Fruit fly (Drosophila melanogaster) whole organism, embryonic: ENCODE measurements around the gene Chchd2.
A peak's percentile ranks its signal among the peaks of the same experiment; 100 is the strongest.

ENCODE experiments used
- Ada2b ChIP-seq: fragments of 200-800 bp; sonication (Bioruptor generic); IDR thresholded peaks from 2 replicates; pipeline ENCODE4 v1.3.6; 2022; ENCODE audit warnings: missing biosample characterization, missing genetic modification characterization
- Atf6 ChIP-seq: fragments of 200-800 bp; sonication (Bioruptor generic); IDR thresholded peaks from 2 replicates; pipeline ENCODE4 v1.3.6; 2022; ENCODE audit warnings: missing biosample characterization, missing genetic modification characterization
- CG11085 ChIP-seq: fragments of 200-800 bp; sonication (Bioruptor generic); IDR thresholded peaks from 2 replicates; pipeline ENCODE4 v1.3.6; 2022; ENCODE audit warnings: missing biosample characterization, missing genetic modification characterization
- CG12155 ChIP-seq: fragments of 200-800 bp; sonication (Bioruptor generic); optimal IDR thresholded peaks from 3 replicates; lab custom pipeline; 2016; ENCODE audit warnings: missing biosample characterization, missing genetic modification characterization
- CG1233 ChIP-seq: fragments of 200-800 bp; sonication (Bioruptor generic); optimal IDR thresholded peaks from 4 replicates; lab custom pipeline; 2018; ENCODE audit warnings: missing biosample characterization, mild to moderate bottlenecking, missing genetic modification characterization
- CG13894 ChIP-seq: fragments of 200-800 bp; sonication (Bioruptor generic); optimal IDR thresholded peaks from 3 replicates; lab custom pipeline; 2018; ENCODE audit warnings: missing biosample characterization, mild to moderate bottlenecking, missing genetic modification characterization, moderate library complexity
- CG2199 ChIP-seq: fragments of 200-800 bp; sonication (Bioruptor generic); IDR thresholded peaks from 3 replicates; pipeline ENCODE4 v1.3.6; 2022; ENCODE audit warnings: missing biosample characterization, missing genetic modification characterization
- CG30431 ChIP-seq: fragments of 200-800 bp; sonication (Bioruptor generic); optimal IDR thresholded peaks from 2 replicates; lab custom pipeline; 2017; ENCODE audit warnings: missing biosample characterization, missing genetic modification characterization
- CG32767 ChIP-seq: fragments of 200-800 bp; sonication (Bioruptor generic); IDR thresholded peaks from 2 replicates; pipeline ENCODE4 v1.3.6; 2022; ENCODE audit warnings: missing biosample characterization, missing genetic modification characterization
- CG34376 ChIP-seq: fragments of 200-800 bp; sonication (Bioruptor generic); optimal IDR thresholded peaks from 2 replicates; lab custom pipeline; 2018; ENCODE audit warnings: missing biosample characterization, mild to moderate bottlenecking, missing genetic modification characterization
- CG3838 ChIP-seq: fragments of 200-800 bp; sonication (Bioruptor generic); optimal IDR thresholded peaks from 3 replicates; lab custom pipeline; 2016; ENCODE audit warnings: missing biosample characterization, missing genetic modification characterization
- CG4328 ChIP-seq: fragments of 200-800 bp; sonication (Bioruptor generic); optimal IDR thresholded peaks from 3 replicates; lab custom pipeline; 2017; ENCODE audit warnings: missing biosample characterization, missing genetic modification reagents, missing genetic modification characterization
- CG6272 ChIP-seq: fragments of 200-800 bp; sonication (Bioruptor generic); IDR thresholded peaks from 2 replicates; pipeline ENCODE4 v1.3.6; 2022; ENCODE audit warnings: missing biosample characterization, missing genetic modification characterization
- CG6683 ChIP-seq: fragments of 200-800 bp; sonication (Bioruptor generic); optimal IDR thresholded peaks from 2 replicates; lab custom pipeline; 2017; ENCODE audit warnings: missing biosample characterization, mild to moderate bottlenecking, missing genetic modification characterization, missing genetic modification reagents
- CG8765 ChIP-seq: fragments of 200-800 bp; sonication (Bioruptor generic); IDR thresholded peaks from 2 replicates; pipeline ENCODE4 v1.3.6; 2022; ENCODE audit warnings: missing biosample characterization, missing genetic modification characterization
- CG9215 ChIP-seq: fragments of 200-800 bp; sonication (Bioruptor generic); IDR thresholded peaks from 2 replicates; pipeline ENCODE4 v1.3.6; 2022; ENCODE audit warnings: missing biosample characterization, missing genetic modification characterization
- CG9817 ChIP-seq: fragments of 200-800 bp; sonication (Bioruptor generic); optimal IDR thresholded peaks from 2 replicates; lab custom pipeline; 2018; ENCODE audit warnings: missing biosample characterization, mild to moderate bottlenecking, missing genetic modification characterization, moderate library complexity
- Eip74EF ChIP-seq, 2 experiments: fragments of 200-800 bp in 1 of 2; fragments of >200 bp in 1 of 2; sonication (Bioruptor generic) in 1 of 2; optimal IDR thresholded peaks; 2 replicates each; lab custom pipeline; 2017 to 2019; ENCODE audit warnings: missing biosample characterization in 2 of 2, missing genetic modification characterization in 2 of 2, mild to moderate bottlenecking in 1 of 2, moderate library complexity in 1 of 2
- HLH54F ChIP-seq: fragments of 200-800 bp; sonication (Bioruptor generic); optimal IDR thresholded peaks from 3 replicates; lab custom pipeline; 2016; ENCODE audit warnings: missing biosample characterization, missing genetic modification characterization
- HmgZ ChIP-seq: fragments of 200-800 bp; sonication (Bioruptor generic); optimal IDR thresholded peaks from 2 replicates; lab custom pipeline; 2018; ENCODE audit warnings: missing biosample characterization, mild to moderate bottlenecking, missing genetic modification characterization
- Hmr ChIP-seq: fragments of 200-800 bp; sonication (Bioruptor generic); optimal IDR thresholded peaks from 3 replicates; lab custom pipeline; 2017; ENCODE audit warnings: mild to moderate bottlenecking, missing biosample characterization, missing genetic modification reagents, missing genetic modification characterization
- Hr3 ChIP-seq: fragments of 200-800 bp; sonication (Bioruptor generic); optimal IDR thresholded peaks from 3 replicates; lab custom pipeline; 2016; ENCODE audit warnings: missing biosample characterization, missing genetic modification characterization
- Hr51 ChIP-seq, 2 experiments: fragments of 200-800 bp; sonication (Bioruptor generic); optimal IDR thresholded peaks; 2 replicates in 1 of 2; 3 replicates in 1 of 2; lab custom pipeline; 2016 to 2018; ENCODE audit warnings: missing biosample characterization in 2 of 2, missing genetic modification characterization in 2 of 2, mild to moderate bottlenecking in 1 of 2, moderate library complexity in 1 of 2
- Jarid2 ChIP-seq: fragments of 200-800 bp; sonication (Bioruptor generic); optimal IDR thresholded peaks from 3 replicates; lab custom pipeline; 2017; ENCODE audit warnings: mild to moderate bottlenecking, missing biosample characterization, missing genetic modification reagents, missing genetic modification characterization
- Oli ChIP-seq: fragments of 200-800 bp; sonication (Bioruptor generic); optimal IDR thresholded peaks from 2 replicates; lab custom pipeline; 2018; ENCODE audit warnings: missing biosample characterization, mild to moderate bottlenecking, missing genetic modification characterization, moderate library complexity
- Optix ChIP-seq: fragments of 200-800 bp; sonication (Bioruptor generic); IDR thresholded peaks from 3 replicates; pipeline ENCODE4 v1.3.6; 2022; ENCODE audit warnings: missing biosample characterization, missing genetic modification characterization
- TFAM ChIP-seq: fragments of 200-800 bp; sonication (Bioruptor generic); optimal IDR thresholded peaks from 2 replicates; lab custom pipeline; 2017; ENCODE audit warnings: missing biosample characterization, missing genetic modification characterization, inconsistent platforms
- bab2 ChIP-seq: fragments of 200-800 bp; sonication (Bioruptor generic); optimal IDR thresholded peaks from 2 replicates; lab custom pipeline; 2016; ENCODE audit warnings: missing biosample characterization, missing genetic modification characterization
- bcd ChIP-seq: fragments of 200-800 bp; sonication (Bioruptor generic); optimal IDR thresholded peaks from 2 replicates; lab custom pipeline; 2017; ENCODE audit warnings: missing biosample characterization, mild to moderate bottlenecking, missing genetic modification characterization
- bowl ChIP-seq: fragments of 200-800 bp; sonication (Bioruptor generic); IDR thresholded peaks from 2 replicates; pipeline ENCODE4 v1.3.6; 2022; ENCODE audit warnings: missing biosample characterization, missing genetic modification characterization
- br ChIP-seq: fragments of >200 bp; optimal IDR thresholded peaks from 2 replicates; lab custom pipeline; 2017
- caup ChIP-seq: fragments of 200-800 bp; sonication (Bioruptor generic); optimal IDR thresholded peaks from 3 replicates; lab custom pipeline; 2017; ENCODE audit warnings: missing biosample characterization, mild to moderate bottlenecking, missing genetic modification characterization, moderate library complexity; ENCODE audit not compliant: severe bottlenecking
- cg ChIP-seq: fragments of 200-800 bp; sonication (Bioruptor generic); optimal IDR thresholded peaks from 3 replicates; lab custom pipeline; 2019; ENCODE audit warnings: missing biosample characterization, mild to moderate bottlenecking, missing genetic modification characterization, moderate library complexity
- croc ChIP-seq: fragments of 200-800 bp; sonication (Bioruptor generic); conservative IDR thresholded peaks from 3 replicates; pipeline ENCODE4 v1.3.6; 2022; ENCODE audit warnings: missing biosample characterization, missing genetic modification characterization
- cwo ChIP-seq: fragments of 200-800 bp; sonication (Bioruptor generic); optimal IDR thresholded peaks from 3 replicates; lab custom pipeline; 2017; ENCODE audit warnings: missing biosample characterization, missing genetic modification characterization, mild to moderate bottlenecking, moderate library complexity, missing genetic modification reagents
- gem ChIP-seq: fragments of 200-800 bp; sonication (Bioruptor generic); optimal IDR thresholded peaks from 2 replicates; lab custom pipeline; 2019; ENCODE audit warnings: missing biosample characterization, mild to moderate bottlenecking, missing genetic modification characterization, moderate library complexity
- gsb ChIP-seq: fragments of 200-800 bp; sonication (Bioruptor generic); IDR thresholded peaks from 2 replicates; pipeline ENCODE4 v1.3.6; 2022; ENCODE audit warnings: missing biosample characterization, missing genetic modification characterization
- her ChIP-seq: fragments of 200-800 bp; sonication (Bioruptor generic); optimal IDR thresholded peaks from 2 replicates; lab custom pipeline; 2016; ENCODE audit warnings: missing biosample characterization, missing genetic modification characterization
- inv ChIP-seq: fragments of 200-800 bp; sonication (Bioruptor generic); IDR thresholded peaks from 2 replicates; pipeline ENCODE4 v1.3.6; 2022; ENCODE audit warnings: missing biosample characterization, missing genetic modification characterization; ENCODE audit not compliant: partially characterized antibody
- kni ChIP-seq: fragments of 200-800 bp; sonication (Bioruptor generic); optimal IDR thresholded peaks from 3 replicates; lab custom pipeline; 2017; ENCODE audit warnings: mild to moderate bottlenecking, missing biosample characterization, missing genetic modification reagents, missing genetic modification characterization
- luna ChIP-seq: fragments of 200-800 bp; sonication (Bioruptor generic); optimal IDR thresholded peaks from 2 replicates; lab custom pipeline; 2016; ENCODE audit warnings: missing biosample characterization, missing genetic modification characterization
- onecut ChIP-seq: fragments of 200-800 bp; sonication (Bioruptor generic); IDR thresholded peaks from 2 replicates; pipeline ENCODE4 v1.3.6; 2022; ENCODE audit warnings: missing biosample characterization, missing genetic modification characterization
- org-1 ChIP-seq: fragments of 200-800 bp; sonication (Bioruptor generic); optimal IDR thresholded peaks from 2 replicates; lab custom pipeline; 2017; ENCODE audit warnings: missing biosample characterization, missing genetic modification characterization
- otp ChIP-seq: fragments of 200-800 bp; sonication (Bioruptor generic); IDR thresholded peaks from 3 replicates; pipeline ENCODE4, ENCODE4 v1.3.6; 2022; ENCODE audit warnings: missing biosample characterization, missing genetic modification characterization
- p53 ChIP-seq: fragments of 200-800 bp; sonication (Bioruptor generic); optimal IDR thresholded peaks from 2 replicates; lab custom pipeline; 2016; ENCODE audit warnings: missing biosample characterization, missing genetic modification characterization
- pros ChIP-seq: fragments of 200-800 bp; sonication (Bioruptor generic); optimal IDR thresholded peaks from 3 replicates; lab custom pipeline; 2019; ENCODE audit warnings: missing biosample characterization, mild to moderate bottlenecking, missing genetic modification characterization, moderate library complexity
- sens ChIP-seq: fragments of 200-800 bp; sonication (Bioruptor generic); peaks from one replicate; lab custom pipeline; 2016; ENCODE audit warnings: missing biosample characterization, missing genetic modification characterization
- wdn ChIP-seq: fragments of 200-800 bp; sonication (Bioruptor generic); IDR thresholded peaks from 2 replicates; pipeline ENCODE4 v1.3.6; 2022; ENCODE audit warnings: missing biosample characterization, missing genetic modification characterization
- yki ChIP-seq: fragments of >200 bp; optimal IDR thresholded peaks from 3 replicates; lab custom pipeline; 2018
- zen ChIP-seq: fragments of 200-800 bp; sonication (Bioruptor generic); optimal IDR thresholded peaks from 3 replicates; lab custom pipeline; 2018; ENCODE audit warnings: missing biosample characterization, mild to moderate bottlenecking, missing genetic modification characterization, moderate library complexity

Chchd2 gene

dm6 chrX:17147983-17148637, 691 bp upstream of the Chchd2 start, which contains the start of gene RpS5a (continued):
- TF ChIP-seq CG1233 (GFP tag; lab: Kevin White, UChicago) (peak; percentile 90), HmgZ (tag; lab: Kevin White, UChicago) (peak; percentile 78), inv (GFP tag; lab: Robert Waterston, UW) (peak; percentile 87), her (peak; percentile 87), CG8765 (GFP tag; lab: Robert Waterston, UW) (peak; percentile 70), sens (GFP tag; lab: Kevin White, UChicago) (peak; percentile 95), CG34376 (peak; percentile 92), HLH54F (GFP tag; lab: Kevin White, UChicago) (peak; percentile 85), luna (GFP tag; lab: Kevin White, UChicago) (peak; percentile 69), CG9215 (peak; percentile 76), CG2199 (GFP tag; lab: Robert Waterston, UW) (0 out of 3 replicates have a peak, but pooled peaks have one; percentile 38), CG13894 (tag; lab: Kevin White, UChicago) (peak; percentile 58), bab2 (GFP tag; lab: Kevin White, UChicago) (peak; percentile 67), zen (peak; percentile 72), p53 (GFP tag; lab: Kevin White, UChicago) (peak; percentile 88), CG6683 (GFP tag; lab: Kevin White, UChicago) (peak; percentile 66), CG3838 (GFP tag; lab: Kevin White, UChicago) (no peak), CG6272 (GFP tag; lab: Robert Waterston, UW) (peak; percentile 68; the same call in 1 of the 2 replicates), Hr3 (GFP tag; lab: Kevin White, UChicago) (peak; percentile 54), gsb (GFP tag; lab: Robert Waterston, UW) (no peak; the same call in 1 of the 2 replicates), Ada2b (GFP tag; lab: Robert Waterston, UW) (no peak), cg (GFP tag; lab: Kevin White, UChicago) (peak; percentile 95), otp (GFP tag; lab: Robert Waterston, UW) (peak; percentile 79), CG4328 (GFP tag; lab: Kevin White, UChicago) (peak; percentile 89), bowl (GFP tag; lab: Robert Waterston, UW) (no peak), TFAM (GFP tag; lab: Kevin White, UChicago) (peak; percentile 36), Atf6 (GFP tag; lab: Robert Waterston, UW) (peak; percentile 64), Eip74EF (GFP tag; optimal IDR thresholded peaks at IDR 0.05; lab: Kevin White, UChicago) (peak in 1 of 2 experiments; percentile 34), br (lab: Kevin White, UChicago) (no peak), pros (GFP tag; lab: Kevin White, UChicago) (no peak), onecut (GFP tag; lab: Robert Waterston, UW) (peak; percentile 82), caup (GFP tag; lab: Kevin White, UChicago) (peak; percentile 95), Hr51 (GFP tag; optimal IDR thresholded peaks at IDR 0.05; lab: Kevin White, UChicago) (peak; percentile 59 to 65), CG30431 (peak; percentile 81), Hmr (peak; percentile 91), cwo (GFP tag; lab: Kevin White, UChicago) (peak; percentile 64), org-1 (peak; percentile 74), CG32767 (GFP tag; lab: Robert Waterston, UW) (peak; percentile 52; the same call in 1 of the 2 replicates), Jarid2 (GFP tag; lab: Kevin White, UChicago) (no peak), croc (peak; percentile 62; the same call in 2 of the 3 replicates), CG9817 (tag; lab: Kevin White, UChicago) (peak; percentile 77), Oli (tag; lab: Kevin White, UChicago) (peak; percentile 63), bcd (GFP tag; lab: Kevin White, UChicago) (peak; percentile 92), gem (tag; lab: Kevin White, UChicago) (peak; percentile 37), kni (GFP tag; lab: Kevin White, UChicago) (peak; percentile 93), CG11085 (GFP tag; lab: Robert Waterston, UW) (peak; percentile 47; the same call in 1 of the 2 replicates), Optix (GFP tag; lab: Robert Waterston, UW) (peak; percentile 71; the same call in 2 of the 3 replicates), wdn (GFP tag; lab: Robert Waterston, UW) (peak; percentile 55; the same call in 1 of the 2 replicates), yki (lab: Kevin White, UChicago) (no peak), CG12155 (GFP tag; lab: Kevin White, UChicago) (peak; percentile 59)
